Worm (Caenorhabditis elegans): Measurements from ENCODE around the gene luc-7L.

ce11 chrII:7698406-7698805, 8.9 kb downstream of the luc-7L start, which contains the start of gene B0495.5:
- TF ChIP-seq him-1 (tag; optimal IDR thresholded peaks at IDR 0.05) (no peak), W03F9.2 (tag; optimal IDR thresholded peaks at IDR 0.05) (no peak)
